Worm (Caenorhabditis elegans): ENCODE measurements around the gene sup-18.

The sup-18 gene

DNA sequence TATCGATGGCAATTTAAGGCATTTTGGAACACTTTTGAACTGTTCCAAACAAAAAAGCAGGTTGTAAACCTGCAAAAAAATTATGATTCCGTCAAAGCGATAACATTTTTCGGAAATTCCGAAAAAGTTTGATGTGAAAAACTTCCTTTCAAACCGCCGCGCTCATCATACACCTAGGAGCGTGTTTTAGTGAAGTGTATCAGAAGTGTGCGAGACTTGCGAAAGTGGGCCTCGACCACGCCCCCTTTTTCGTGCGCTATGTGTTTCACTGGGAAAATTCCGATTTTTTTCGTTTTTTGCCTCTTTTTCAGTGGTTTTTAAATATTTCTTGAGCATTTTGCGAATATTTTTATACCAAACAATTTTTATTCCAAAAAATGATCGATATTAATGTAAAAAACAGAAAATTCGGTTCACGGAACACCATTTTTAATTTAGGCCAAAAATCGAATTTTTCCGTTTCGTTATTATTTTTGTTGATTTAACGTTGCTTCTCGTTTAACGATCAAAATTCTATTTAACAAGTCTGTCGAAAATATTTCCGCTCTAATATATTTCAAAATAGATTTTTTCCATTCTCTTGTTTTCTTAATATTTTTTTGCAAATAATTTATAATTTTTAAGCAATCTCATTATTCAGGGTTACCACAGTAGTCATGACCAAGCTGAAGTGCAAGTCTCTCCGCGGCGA lies 24.1 kb downstream of the sup-18 start, which contains the start of gene rpl-35 (continued):
- TF ChIP-seq lsl-1 (GFP tag; optimal IDR thresholded peaks at IDR 0.05) (peak; percentile 97), B0336.3 (GFP tag; IDR thresholded peaks at IDR 0.05) (peak; percentile 100), F57A8.1 (GFP tag; optimal IDR thresholded peaks at IDR 0.05) (peak; percentile 91), Y53G8AR.9 (GFP tag; conservative IDR thresholded peaks at IDR 0.05) (peak; percentile 100), let-526 (GFP tag; IDR thresholded peaks at IDR 0.05) (peak; percentile 99), akir-1 (GFP tag; optimal IDR thresholded peaks at IDR 0.05) (peak; percentile 88), ztf-25 (GFP tag; IDR thresholded peaks at IDR 0.05) (peak; percentile 97), rpc-1 (optimal IDR thresholded peaks at IDR 0.05) (peak; percentile 45), rpc-1 (tag; optimal IDR thresholded peaks at IDR 0.05) (peak; percentile 21), dpl-1 (GFP tag; optimal IDR thresholded peaks at IDR 0.05) (peak; percentile 100), ztf-3 (GFP tag; optimal IDR thresholded peaks at IDR 0.05) (peak; percentile 93), B0035.1 (tag; optimal IDR thresholded peaks at IDR 0.05) (peak; percentile 95), efl-1 (GFP tag; optimal IDR thresholded peaks at IDR 0.05) (peak; percentile 99), aptf-2 (GFP tag; conservative IDR thresholded peaks at IDR 0.05) (peak; percentile 98), cebp-1 (GFP tag; IDR thresholded peaks at IDR 0.05) (peak; percentile 97), cebp-1 (tag; optimal IDR thresholded peaks at IDR 0.05) (peak; percentile 99), T26A5.8 (tag; optimal IDR thresholded peaks at IDR 0.05) (peak; percentile 85), ztf-6 (GFP tag; IDR thresholded peaks at IDR 0.05) (peak; percentile 98), ekl-4 (GFP tag; IDR thresholded peaks at IDR 0.05) (peak; percentile 99), F49E8.2 (tag; optimal IDR thresholded peaks at IDR 0.05; ENCODE audit: insufficient read depth) (peak; percentile 99), F23B12.7 (tag; optimal IDR thresholded peaks at IDR 0.05; ENCODE audit: insufficient read depth) (peak; percentile 99), F52B5.7 (tag; optimal IDR thresholded peaks at IDR 0.05) (peak; percentile 99), unc-130 (GFP tag; optimal IDR thresholded peaks at IDR 0.05) (peak; percentile 98), pbrm-1 (GFP tag; IDR thresholded peaks at IDR 0.05) (peak; percentile 100), bed-2 (GFP tag; IDR thresholded peaks at IDR 0.05) (peak; percentile 97), ceh-91 (GFP tag; IDR thresholded peaks at IDR 0.05) (peak; percentile 99), F37B4.10 (GFP tag; IDR thresholded peaks at IDR 0.05) (peak; percentile 96), lin-54 (GFP tag; optimal IDR thresholded peaks at IDR 0.05) (peak; percentile 100), aptf-3 (GFP tag; IDR thresholded peaks at IDR 0.05) (peak; percentile 96; the same call in 1 of the 2 replicates), repo-1 (tag; optimal IDR thresholded peaks at IDR 0.05) (peak; percentile 99), madf-8 (GFP tag; conservative IDR thresholded peaks at IDR 0.05) (peak; percentile 94), let-607 (tag; optimal IDR thresholded peaks at IDR 0.05) (peak; percentile 94 to 97), mxl-1 (tag; optimal IDR thresholded peaks at IDR 0.05) (peak; percentile 55), sptf-2 (GFP tag; optimal IDR thresholded peaks at IDR 0.05) (peak; percentile 95), lir-1 (GFP tag; conservative IDR thresholded peaks at IDR 0.05) (peak; percentile 99), rcor-1 (GFP tag; IDR thresholded peaks at IDR 0.05) (peak; percentile 99), ztf-22 (GFP tag; optimal IDR thresholded peaks at IDR 0.05) (peak; percentile 96), die-1 (tag; optimal IDR thresholded peaks at IDR 0.05) (peak; percentile 80), Y56A3A.18 (GFP tag; IDR thresholded peaks at IDR 0.05) (peak; percentile 99; the same call in 1 of the 2 replicates), nhr-120 (GFP tag; IDR thresholded peaks at IDR 0.05) (peak; percentile 97), athp-1 (tag; optimal IDR thresholded peaks at IDR 0.05) (peak; percentile 100), tlf-1 (GFP tag; optimal IDR thresholded peaks at IDR 0.05) (peak; percentile 100), F22D6.2 (tag; optimal IDR thresholded peaks at IDR 0.05) (peak; percentile 94), tbx-9 (tag; optimal IDR thresholded peaks at IDR 0.05; ENCODE audit: borderline replicate concordance) (peak; percentile 48), egl-44 (GFP tag; IDR thresholded peaks at IDR 0.05) (peak; percentile 99), lsy-27 (tag; optimal IDR thresholded peaks at IDR 0.05; ENCODE audit: borderline replicate concordance, insufficient read depth) (peak; percentile 86), lin-40 (tag; optimal IDR thresholded peaks at IDR 0.05) (peak; percentile 99)

All from whole organism, young adult.